Fruit fly (Drosophila melanogaster): Measurements from ENCODE around the gene dl.

The dl gene

DNA sequence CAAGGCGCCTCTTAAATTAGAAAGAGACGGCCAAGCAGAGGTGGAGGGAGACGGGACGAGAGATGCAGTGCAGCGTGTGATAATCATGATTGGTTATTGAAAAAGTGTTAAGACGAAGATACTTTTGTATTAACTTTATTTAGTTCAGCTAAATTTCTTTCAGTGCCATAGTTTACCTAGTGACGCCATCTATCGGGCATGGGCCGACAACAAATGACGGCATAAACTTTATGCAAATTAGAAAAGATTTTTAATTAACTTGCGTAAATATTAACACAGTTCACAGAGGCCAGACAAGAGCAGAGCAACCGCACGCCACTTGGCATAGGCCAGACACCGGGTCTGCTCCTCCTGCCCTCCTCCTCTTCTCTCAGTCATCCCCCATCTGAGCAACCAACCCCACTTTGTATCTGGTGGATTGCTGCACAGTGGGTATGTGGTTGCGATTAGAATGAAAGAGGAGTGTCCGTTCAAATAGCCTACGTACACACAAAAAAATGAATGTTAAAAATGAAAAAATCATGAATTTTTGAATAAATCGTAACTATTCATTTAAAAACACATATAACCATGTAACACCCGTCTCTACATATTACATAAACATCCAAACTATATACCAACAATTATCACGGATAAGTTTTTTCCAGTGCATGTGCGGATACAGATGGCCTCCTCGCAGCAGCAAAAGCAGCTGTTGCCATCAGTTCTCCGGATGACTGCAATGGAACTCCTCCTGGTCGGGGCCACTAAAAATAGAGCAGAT lies 15.9 kb upstream of the dl start (continued):
- TF ChIP-seq CG14441 (GFP tag; IDR thresholded peaks at IDR 0.05): peak; percentile 73
- TF ChIP-seq Mad (GFP tag; optimal IDR thresholded peaks at IDR 0.05): peak; percentile 33
- peak; percentile 30; the same call in 1 of the 2 replicates for TF ChIP-seq CG6272 (GFP tag; IDR thresholded peaks at IDR 0.05)
- no peak for TF ChIP-seq insv (GFP tag; optimal IDR thresholded peaks at IDR 0.05)
- no peak for TF ChIP-seq onecut (GFP tag; IDR thresholded peaks at IDR 0.05)
- no peak for TF ChIP-seq sd (tag; optimal IDR thresholded peaks at IDR 0.05)
- peak; percentile 63 for TF ChIP-seq kay (GFP tag; optimal IDR thresholded peaks at IDR 0.05)
- peak; percentile 69; the same call in 1 of the 2 replicates for TF ChIP-seq ap (GFP tag; IDR thresholded peaks at IDR 0.05)
- TF ChIP-seq CG6854 (GFP tag; optimal IDR thresholded peaks at IDR 0.05): peak; percentile 54
- TF ChIP-seq Lpt (GFP tag; optimal IDR thresholded peaks at IDR 0.05): no peak
- peak; percentile 52 for TF ChIP-seq CG8359 (GFP tag; optimal IDR thresholded peaks at IDR 0.05; ENCODE audit: borderline replicate concordance)
- TF ChIP-seq sens (GFP tag): peak; percentile 98
- peak; percentile 48; the same call in 1 of the 3 replicates for TF ChIP-seq CG11560 (tag; IDR thresholded peaks at IDR 0.05)
- peak; percentile 70 for TF ChIP-seq CG18619 (GFP tag; optimal IDR thresholded peaks at IDR 0.05)
- no peak for TF ChIP-seq z (GFP tag; IDR thresholded peaks at IDR 0.05)
- peak; percentile 86 for TF ChIP-seq CG8388 (GFP tag; optimal IDR thresholded peaks at IDR 0.05)
- peak; percentile 53; the same call in 1 of the 2 replicates for TF ChIP-seq E2f2 (GFP tag; IDR thresholded peaks at IDR 0.05)
- TF ChIP-seq CG3281 (GFP tag; optimal IDR thresholded peaks at IDR 0.05): peak; percentile 75
- TF ChIP-seq CG4707 (GFP tag; optimal IDR thresholded peaks at IDR 0.05): peak; percentile 76
- peak; percentile 70 for TF ChIP-seq HHEX (GFP tag; optimal IDR thresholded peaks at IDR 0.05)
- TF ChIP-seq CkIIα-i1 (GFP tag; IDR thresholded peaks at IDR 0.05): no peak
- TF ChIP-seq pita (GFP tag; optimal IDR thresholded peaks at IDR 0.05): no peak
- peak; percentile 87 for TF ChIP-seq Blimp-1 (GFP tag; optimal IDR thresholded peaks at IDR 0.05)
- TF ChIP-seq sug (tag; optimal IDR thresholded peaks at IDR 0.05): no peak
- TF ChIP-seq CG10654 (GFP tag; optimal IDR thresholded peaks at IDR 0.05): peak; percentile 69

DNA sequence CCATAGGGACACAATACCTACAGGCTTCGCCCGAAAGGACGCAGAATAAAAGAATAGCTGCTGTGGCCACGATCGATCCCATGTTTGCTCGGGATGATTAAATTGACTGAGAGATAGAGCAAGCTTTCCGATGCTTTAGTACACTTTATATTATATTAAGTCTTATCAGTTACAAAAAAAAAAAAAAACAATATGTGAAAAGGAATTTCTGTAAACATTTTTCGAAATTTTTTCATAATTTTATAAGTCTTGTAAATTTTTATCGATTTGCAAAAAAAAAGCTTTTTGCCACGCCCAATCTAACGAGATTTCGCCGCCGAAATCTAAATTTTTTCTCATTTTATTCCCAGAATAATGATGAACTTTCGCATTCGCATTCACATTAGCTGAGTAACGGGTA lies 7.8 kb upstream of the dl start, which contains the start of gene CG18563:
Gene CG18563 (minus strand): TSS at position 101 of the 400 bp plus-strand sequence.
- TF ChIP-seq CG17385 (GFP tag; optimal IDR thresholded peaks at IDR 0.05): no peak

DNA sequence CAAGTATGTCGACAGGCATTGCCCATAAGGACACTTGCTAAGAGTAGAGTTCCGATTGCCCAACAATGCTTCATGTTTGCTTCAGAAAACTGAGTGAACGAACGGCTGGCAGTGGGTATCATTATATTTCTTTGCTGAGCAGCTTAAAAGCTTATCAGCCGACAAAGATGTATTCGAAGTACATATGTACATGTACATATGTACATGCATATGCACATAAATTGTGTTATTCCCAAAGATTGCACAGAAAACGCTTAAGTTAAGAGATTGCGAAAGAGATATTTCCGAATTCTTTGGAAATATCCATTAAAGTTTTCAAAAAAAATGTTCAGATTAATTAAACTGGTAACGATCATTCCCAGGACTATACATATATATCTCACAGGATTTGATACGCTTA lies 5.7 kb upstream of the dl start, which contains the start of gene SPH93:
Gene SPH93 (minus strand): TSS at position 101 of the 400 bp plus-strand sequence.
- TF ChIP-seq tll (GFP tag; optimal IDR thresholded peaks at IDR 0.05) (no peak), trem (tag; optimal IDR thresholded peaks at IDR 0.05) (no peak), BtbVII (GFP tag; optimal IDR thresholded peaks at IDR 0.05) (no peak), CG7987 (GFP tag; optimal IDR thresholded peaks at IDR 0.05) (no peak), sc (optimal IDR thresholded peaks at IDR 0.05) (no peak), sc (GFP tag; optimal IDR thresholded peaks at IDR 0.05) (no peak), Ravus (GFP tag; IDR thresholded peaks at IDR 0.05) (no peak), CG11093 (GFP tag; IDR thresholded peaks at IDR 0.05) (no peak), CG12299 (tag; optimal IDR thresholded peaks at IDR 0.05) (no peak), E2f1 (GFP tag; IDR thresholded peaks at IDR 0.05) (no peak), YL-1 (GFP tag; optimal IDR thresholded peaks at IDR 0.05) (no peak), sob (GFP tag; IDR thresholded peaks at IDR 0.05) (no peak), H2.0 (GFP tag; IDR thresholded peaks at IDR 0.05) (no peak), crc (GFP tag; optimal IDR thresholded peaks at IDR 0.05) (no peak), Hmx (GFP tag; optimal IDR thresholded peaks at IDR 0.05) (no peak), ewg (GFP tag; optimal IDR thresholded peaks at IDR 0.05) (no peak), Elba2 (GFP tag; optimal IDR thresholded peaks at IDR 0.05) (no peak), Hr51 (GFP tag; optimal IDR thresholded peaks at IDR 0.05) (no peak), CG11456 (GFP tag; IDR thresholded peaks at IDR 0.05) (no peak), pan (optimal IDR thresholded peaks at IDR 0.05) (no peak), pan (GFP tag; optimal IDR thresholded peaks at IDR 0.05 in 1 of 2, IDR thresholded peaks at IDR 0.05 in 1 of 2) (no peak), trh (GFP tag; optimal IDR thresholded peaks at IDR 0.05) (no peak)
